Worm (Caenorhabditis elegans): ENCODE data around the gene mesp-1.

The mesp-1 gene

DNA sequence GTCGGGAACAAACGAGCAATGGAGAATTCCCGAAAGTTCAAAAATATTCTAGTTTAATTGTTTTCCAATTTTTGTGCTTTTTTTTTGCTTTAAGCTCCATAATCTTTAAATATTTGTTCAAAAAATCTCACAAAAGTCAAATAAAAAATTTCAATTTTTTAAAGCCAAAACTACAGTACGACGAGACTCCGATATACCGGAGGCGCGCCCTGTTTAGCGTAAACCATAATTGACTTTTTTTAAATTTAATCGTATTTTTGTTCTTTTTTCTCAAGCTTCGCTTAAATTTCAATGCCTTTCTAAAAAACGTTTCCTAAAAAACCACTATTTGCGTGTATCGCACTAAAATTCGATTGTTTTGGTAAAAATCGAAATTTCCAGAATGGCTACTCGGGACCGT is 42.2 kb upstream of the mesp-1 start, which contains the start of gene syx-4:
Gene syx-4 (plus strand): TSS at position 382 of the 400 bp plus-strand sequence.
- TF ChIP-seq ceh-83 (GFP tag; optimal IDR thresholded peaks at IDR 0.05), result no peak
- TF ChIP-seq sptf-1 (tag; optimal IDR thresholded peaks at IDR 0.05), result no peak
- no peak for TF ChIP-seq elt-3 (tag; optimal IDR thresholded peaks at IDR 0.05)
- no peak for TF ChIP-seq ceh-39 (tag; optimal IDR thresholded peaks at IDR 0.05)
- no peak for TF ChIP-seq nhr-76 (tag; optimal IDR thresholded peaks at IDR 0.05)
- TF ChIP-seq pha-4 (tag; optimal IDR thresholded peaks at IDR 0.05), result no peak

DNA sequence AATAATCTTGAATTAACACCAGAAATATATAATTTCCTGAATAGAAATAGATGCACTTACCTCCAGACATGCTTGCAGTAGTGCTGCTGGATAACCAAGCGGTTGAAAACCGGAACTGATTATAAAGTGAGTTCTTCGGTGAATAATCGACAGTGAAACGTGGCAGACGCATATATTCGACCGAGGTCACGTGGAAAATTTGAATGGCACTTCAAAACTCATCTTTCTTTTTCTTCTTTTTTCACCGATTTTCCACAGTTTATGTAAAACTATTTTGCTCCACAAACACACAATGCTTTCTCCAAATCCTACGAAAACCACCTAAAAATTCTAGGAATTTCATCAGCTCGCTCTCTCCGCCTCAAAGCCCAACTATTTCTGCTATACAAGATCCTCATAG is 38.9 kb upstream of the mesp-1 start, which contains the start of gene ant-1.4:
Gene ant-1.4 (minus strand): TSS at position 101 of the 400 bp plus-strand sequence.
- TF ChIP-seq unc-62 (GFP tag; optimal IDR thresholded peaks at IDR 0.05), result no peak
- no peak for TF ChIP-seq nhr-12 (tag; optimal IDR thresholded peaks at IDR 0.05)
- no peak for TF ChIP-seq nhr-237 (tag; optimal IDR thresholded peaks at IDR 0.05)
- no peak for TF ChIP-seq ceh-43 (GFP tag; optimal IDR thresholded peaks at IDR 0.05)
- TF ChIP-seq elt-3 (tag; optimal IDR thresholded peaks at IDR 0.05), result no peak
- TF ChIP-seq sem-2 (GFP tag; optimal IDR thresholded peaks at IDR 0.05), result no peak
- no peak for TF ChIP-seq elt-1 (tag; optimal IDR thresholded peaks at IDR 0.05; ENCODE audit: borderline replicate concordance, insufficient read depth)
- no peak for TF ChIP-seq lin-32 (GFP tag; optimal IDR thresholded peaks at IDR 0.05)
- no peak for TF ChIP-seq nhr-76 (tag; optimal IDR thresholded peaks at IDR 0.05)
- TF ChIP-seq lsy-2 (tag; optimal IDR thresholded peaks at IDR 0.05), result no peak
- TF ChIP-seq drap-1 (GFP tag; optimal IDR thresholded peaks at IDR 0.05), result no peak
- no peak for TF ChIP-seq tbx-8 (GFP tag; optimal IDR thresholded peaks at IDR 0.05)
- TF ChIP-seq ces-1 (GFP tag; optimal IDR thresholded peaks at IDR 0.05), result no peak
- no peak for TF ChIP-seq nhr-2 (tag; optimal IDR thresholded peaks at IDR 0.05)
- no peak for TF ChIP-seq cnd-1 (tag; optimal IDR thresholded peaks at IDR 0.05)
- TF ChIP-seq lin-13 (tag; optimal IDR thresholded peaks at IDR 0.05), result no peak
- no peak for TF ChIP-seq ztf-11 (tag; optimal IDR thresholded peaks at IDR 0.05)
- TF ChIP-seq unc-120 (tag; optimal IDR thresholded peaks at IDR 0.05; ENCODE audit: poor library complexity, severe bottlenecking), result no peak
- TF ChIP-seq snpc-4 (tag; optimal IDR thresholded peaks at IDR 0.05), result no peak
- TF ChIP-seq mls-2 (tag; optimal IDR thresholded peaks at IDR 0.05), result no peak

DNA sequence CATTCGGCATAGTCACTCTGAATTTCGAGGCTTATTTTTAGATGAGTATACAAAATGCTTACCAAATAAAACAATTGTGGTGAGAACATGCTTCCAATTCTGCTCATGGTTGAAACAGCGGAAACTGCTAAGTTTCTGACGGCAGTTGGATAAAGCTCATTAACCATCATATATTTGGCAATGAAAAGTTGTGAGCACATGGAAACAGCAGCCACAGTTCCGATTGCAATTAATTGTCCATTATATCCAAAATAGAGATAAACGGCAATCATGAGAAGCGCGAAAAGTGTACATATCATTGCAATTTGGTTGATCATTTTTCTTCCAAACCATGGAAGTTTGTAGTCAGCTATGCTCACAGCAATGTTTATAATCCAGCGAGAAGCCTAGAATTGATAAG is 37.9 kb upstream of the mesp-1 start:
- TF ChIP-seq mep-1 (tag; optimal IDR thresholded peaks at IDR 0.05) (no peak), hlh-1 (tag; optimal IDR thresholded peaks at IDR 0.05) (no peak), cnd-1 (tag; optimal IDR thresholded peaks at IDR 0.05) (no peak), nhr-2 (tag; optimal IDR thresholded peaks at IDR 0.05) (no peak), lin-13 (tag; optimal IDR thresholded peaks at IDR 0.05) (no peak), elt-1 (tag; optimal IDR thresholded peaks at IDR 0.05; ENCODE audit: borderline replicate concordance, insufficient read depth) (no peak), sptf-1 (tag; optimal IDR thresholded peaks at IDR 0.05) (no peak), ceh-43 (GFP tag; optimal IDR thresholded peaks at IDR 0.05) (no peak), elt-3 (tag; optimal IDR thresholded peaks at IDR 0.05) (no peak), nhr-76 (tag; optimal IDR thresholded peaks at IDR 0.05) (no peak), ceh-83 (GFP tag; optimal IDR thresholded peaks at IDR 0.05) (no peak), unc-39 (tag; optimal IDR thresholded peaks at IDR 0.05) (no peak), ztf-11 (tag; optimal IDR thresholded peaks at IDR 0.05) (no peak), nhr-28 (tag; optimal IDR thresholded peaks at IDR 0.05) (no peak), lin-32 (GFP tag; optimal IDR thresholded peaks at IDR 0.05) (no peak), zip-8 (tag; optimal IDR thresholded peaks at IDR 0.05) (no peak), bed-3 (GFP tag; optimal IDR thresholded peaks at IDR 0.05) (no peak), unc-120 (tag; optimal IDR thresholded peaks at IDR 0.05; ENCODE audit: poor library complexity, severe bottlenecking) (no peak)

DNA sequence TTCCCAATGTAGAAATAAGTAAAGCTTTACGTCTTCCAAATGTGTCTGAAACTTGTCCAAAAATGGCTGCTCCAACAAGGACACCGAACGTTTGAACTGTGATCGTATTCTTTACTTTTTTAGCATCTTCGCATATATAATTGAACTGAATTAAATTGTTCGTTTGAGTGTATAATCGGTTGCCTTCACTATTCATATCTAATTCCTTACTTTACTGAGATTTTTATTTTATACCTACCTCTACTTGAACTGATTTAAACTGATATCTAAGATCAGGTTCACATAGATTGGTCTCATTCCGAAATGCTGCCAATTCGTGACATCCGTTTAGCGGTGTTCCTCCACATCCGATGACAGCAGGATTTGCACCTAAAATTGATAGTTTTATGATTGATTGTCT is 36.7 kb upstream of the mesp-1 start:
- TF ChIP-seq nhr-76 (tag; optimal IDR thresholded peaks at IDR 0.05) (no peak), ces-1 (GFP tag; optimal IDR thresholded peaks at IDR 0.05) (no peak), lin-32 (GFP tag; optimal IDR thresholded peaks at IDR 0.05) (no peak), nhr-237 (tag; optimal IDR thresholded peaks at IDR 0.05) (no peak), lin-13 (tag; optimal IDR thresholded peaks at IDR 0.05) (no peak), ceh-83 (GFP tag; optimal IDR thresholded peaks at IDR 0.05) (no peak), cnd-1 (tag; optimal IDR thresholded peaks at IDR 0.05) (no peak)

DNA sequence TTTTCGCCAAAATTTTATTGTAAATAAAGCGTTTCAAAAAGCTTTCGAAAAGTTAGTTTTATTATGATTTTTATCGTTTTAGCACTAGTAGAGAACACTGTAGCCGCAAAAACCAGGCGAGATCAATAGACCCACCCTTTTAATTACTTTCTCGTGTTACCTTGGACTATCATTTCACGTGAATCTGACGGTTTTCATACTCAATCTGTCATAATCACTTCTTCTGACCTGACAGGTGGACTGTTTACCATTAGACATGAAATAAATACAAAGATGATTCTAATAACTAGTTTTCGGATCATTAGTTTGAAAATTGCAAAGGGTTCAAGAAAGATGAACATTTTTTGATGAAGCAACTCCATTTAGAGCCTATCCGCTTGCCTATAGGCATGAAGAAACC is 36.0 kb upstream of the mesp-1 start:
- TF ChIP-seq lin-13 (tag; optimal IDR thresholded peaks at IDR 0.05), result no peak

DNA sequence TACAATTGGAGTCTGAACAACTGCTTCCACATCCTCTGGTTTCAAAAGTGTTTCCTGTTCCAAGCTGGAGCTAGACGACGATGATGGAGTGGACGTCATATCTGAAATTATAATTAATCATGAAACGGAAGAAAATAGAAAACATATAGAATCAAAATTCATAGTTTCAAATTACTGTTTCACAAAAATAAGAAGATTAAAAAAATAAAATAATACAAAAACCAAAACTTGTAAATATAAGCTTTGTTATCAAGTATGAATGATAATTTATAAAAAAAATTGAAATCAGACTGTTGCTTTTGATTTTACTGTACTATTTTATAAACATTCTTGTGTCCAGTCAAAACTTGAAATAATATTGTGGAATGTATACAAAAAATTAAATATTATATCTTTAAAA is 35.4 kb upstream of the mesp-1 start, which contains the start of gene str-176:
Gene str-176 (minus strand): TSS at position 101 of the 400 bp plus-strand sequence.
- TF ChIP-seq lin-13 (tag; optimal IDR thresholded peaks at IDR 0.05) (no peak), elt-1 (tag; optimal IDR thresholded peaks at IDR 0.05; ENCODE audit: borderline replicate concordance, insufficient read depth) (no peak), pha-4 (tag; optimal IDR thresholded peaks at IDR 0.05) (no peak), ceh-83 (GFP tag; optimal IDR thresholded peaks at IDR 0.05) (no peak), sem-2 (GFP tag; optimal IDR thresholded peaks at IDR 0.05) (no peak), sptf-1 (tag; optimal IDR thresholded peaks at IDR 0.05) (no peak), bed-3 (GFP tag; optimal IDR thresholded peaks at IDR 0.05) (no peak), unc-39 (tag; optimal IDR thresholded peaks at IDR 0.05) (no peak), elt-3 (tag; optimal IDR thresholded peaks at IDR 0.05) (no peak), unc-62 (GFP tag; optimal IDR thresholded peaks at IDR 0.05) (no peak)
